Worm (Caenorhabditis elegans) whole organism, late embryonic: ENCODE measurements around the gene kcnl-4.

Source experiments
- K09A11.1 ChIP-seq: sonication (generic microtip); optimal IDR thresholded peaks from 2 replicates; lab custom pipeline; 2017; ENCODE audit warnings: antibody characterized with exemption, mild to moderate bottlenecking, missing genetic modification characterization, missing compliant biosample characterization; ENCODE audit not compliant: insufficient read depth
- Y22D7AL.16 ChIP-seq: sonication (generic microtip); optimal IDR thresholded peaks from 2 replicates; lab custom pipeline; 2016; ENCODE audit warnings: missing genetic modification characterization, missing compliant biosample characterization
- ama-1 ChIP-seq: fragments of 150-350 bp; optimal IDR thresholded peaks from 2 replicates; lab custom pipeline; 2014
- ceh-14 ChIP-seq: sonication (generic microtip); optimal IDR thresholded peaks from 2 replicates; lab custom pipeline; 2016; ENCODE audit warnings: missing genotype, missing genetic modification characterization, missing compliant biosample characterization
- ceh-19 ChIP-seq: fragments of 200-800 bp; sonication (Bioruptor generic); optimal IDR thresholded peaks from 2 replicates; lab custom pipeline; 2018; ENCODE audit warnings: mild to moderate bottlenecking, missing genetic modification characterization, missing compliant biosample characterization
- ceh-22 ChIP-seq: sonication (generic microtip); optimal IDR thresholded peaks from 2 replicates; lab custom pipeline; 2017; ENCODE audit warnings: missing biosample characterization, missing genetic modification characterization
- ceh-24 ChIP-seq: sonication (generic microtip); optimal IDR thresholded peaks from 2 replicates; lab custom pipeline; 2016; ENCODE audit warnings: mild to moderate bottlenecking, missing genetic modification characterization, missing compliant biosample characterization
- ceh-30 ChIP-seq: fragments of 150-350 bp; optimal IDR thresholded peaks from 2 replicates; lab custom pipeline; 2014; ENCODE audit warnings: missing biosample characterization, missing genetic modification characterization
- ceh-31 ChIP-seq: sonication (generic microtip); optimal IDR thresholded peaks from 2 replicates; lab custom pipeline; 2016; ENCODE audit warnings: missing genetic modification characterization, missing compliant biosample characterization
- ceh-34 ChIP-seq: sonication (generic microtip); optimal IDR thresholded peaks from 2 replicates; lab custom pipeline; 2016; ENCODE audit warnings: mild to moderate bottlenecking, missing genetic modification characterization, missing compliant biosample characterization
- ceh-6 ChIP-seq: fragments of 200-800 bp; sonication (Bioruptor generic); optimal IDR thresholded peaks from 2 replicates; lab custom pipeline; 2018; ENCODE audit warnings: mild to moderate bottlenecking, missing genetic modification characterization, missing compliant biosample characterization
- che-1 ChIP-seq: sonication (generic microtip); optimal IDR thresholded peaks from 2 replicates; lab custom pipeline; 2016; ENCODE audit warnings: mild to moderate bottlenecking, missing genetic modification characterization, missing compliant biosample characterization
- dve-1 ChIP-seq: sonication (generic microtip); optimal IDR thresholded peaks from 2 replicates; lab custom pipeline; 2017; ENCODE audit warnings: antibody characterized with exemption, mild to moderate bottlenecking, missing genetic modification characterization, missing compliant biosample characterization
- elt-4 ChIP-seq: sonication (generic microtip); optimal IDR thresholded peaks from 2 replicates; lab custom pipeline; 2016; ENCODE audit warnings: missing genetic modification characterization, missing compliant biosample characterization
- ets-4 ChIP-seq: sonication (generic microtip); optimal IDR thresholded peaks from 2 replicates; lab custom pipeline; 2016; ENCODE audit warnings: missing genetic modification characterization, missing compliant biosample characterization
- eyg-1 ChIP-seq: sonication (generic microtip); optimal IDR thresholded peaks from 2 replicates; lab custom pipeline; 2016; ENCODE audit warnings: missing genotype, missing genetic modification characterization, missing compliant biosample characterization
- fkh-6 ChIP-seq: sonication (generic microtip); optimal IDR thresholded peaks from 2 replicates; lab custom pipeline; 2016; ENCODE audit warnings: missing genetic modification characterization, missing compliant biosample characterization
- hlh-13 ChIP-seq: fragments of 200-800 bp; sonication (Bioruptor generic); optimal IDR thresholded peaks from 2 replicates; lab custom pipeline; 2018; ENCODE audit warnings: mild to moderate bottlenecking, missing genetic modification characterization, missing compliant biosample characterization
- hlh-15 ChIP-seq: sonication (generic microtip); optimal IDR thresholded peaks from 2 replicates; lab custom pipeline; 2016; ENCODE audit warnings: missing genetic modification characterization, missing compliant biosample characterization
- hlh-8 ChIP-seq: sonication (generic microtip); optimal IDR thresholded peaks from 2 replicates; lab custom pipeline; 2016; ENCODE audit warnings: missing genotype, missing genetic modification characterization, missing compliant biosample characterization
- madf-2 ChIP-seq: sonication (generic microtip); optimal IDR thresholded peaks from 2 replicates; lab custom pipeline; 2017; ENCODE audit warnings: missing genetic modification characterization, missing compliant biosample characterization
- mec-3 ChIP-seq: sonication (generic microtip); optimal IDR thresholded peaks from 2 replicates; lab custom pipeline; 2016; ENCODE audit warnings: borderline replicate concordance, missing genetic modification characterization, missing compliant biosample characterization
- nfya-1 ChIP-seq: sonication (generic microtip); optimal IDR thresholded peaks from 2 replicates; lab custom pipeline; 2017; ENCODE audit warnings: missing genetic modification characterization, mild to moderate bottlenecking, missing compliant biosample characterization, antibody characterized with exemption, moderate library complexity
- nhr-11 ChIP-seq: fragments of 150-350 bp; optimal IDR thresholded peaks from 2 replicates; lab custom pipeline; 2014; ENCODE audit warnings: missing biosample characterization, missing genetic modification characterization
- nhr-232 ChIP-seq: sonication (generic microtip); optimal IDR thresholded peaks from 2 replicates; lab custom pipeline; 2016; ENCODE audit warnings: missing genetic modification characterization, missing compliant biosample characterization
- npax-4 ChIP-seq: sonication (generic microtip); optimal IDR thresholded peaks from 2 replicates; lab custom pipeline; 2016; ENCODE audit warnings: missing genetic modification characterization, missing compliant biosample characterization
- pat-9 ChIP-seq: fragments of 200-800 bp; sonication (Bioruptor generic); optimal IDR thresholded peaks from 2 replicates; lab custom pipeline; 2018; ENCODE audit warnings: mild to moderate bottlenecking, missing genetic modification characterization, moderate library complexity, missing compliant biosample characterization
- pax-1 ChIP-seq: fragments of 150-350 bp; optimal IDR thresholded peaks from 2 replicates; lab custom pipeline; 2014; ENCODE audit warnings: missing biosample characterization, missing genetic modification characterization
- pha-2 ChIP-seq: sonication (generic microtip); optimal IDR thresholded peaks from 2 replicates; lab custom pipeline; 2017; ENCODE audit warnings: mild to moderate bottlenecking, missing genetic modification characterization, missing compliant biosample characterization
- pros-1 ChIP-seq: fragments of 150-350 bp; optimal IDR thresholded peaks from 2 replicates; lab custom pipeline; 2014; ENCODE audit warnings: missing biosample characterization, missing genetic modification reagents, missing genetic modification characterization
- sox-2 ChIP-seq: fragments of 200-800 bp; sonication (Bioruptor generic); IDR thresholded peaks from 2 replicates; pipeline ENCODE4 v1.3.6; 2022; ENCODE audit warnings: missing genetic modification reagents, missing genetic modification characterization, missing compliant biosample characterization
- sox-4 ChIP-seq: sonication (generic microtip); optimal IDR thresholded peaks from 2 replicates; lab custom pipeline; 2017; ENCODE audit warnings: mild to moderate bottlenecking, missing genetic modification characterization, inconsistent platforms, missing compliant biosample characterization
- tbx-2 ChIP-seq: sonication (generic microtip); optimal IDR thresholded peaks from 2 replicates; lab custom pipeline; 2016; ENCODE audit warnings: missing genetic modification characterization, missing compliant biosample characterization
- unc-3 ChIP-seq, 2 experiments: fragments of 200-800 bp in 1 of 2; sonication (Bioruptor generic) in 1 of 2; sonication (generic microtip) in 1 of 2; conservative IDR thresholded peaks in 1 of 2; optimal IDR thresholded peaks in 1 of 2; 2 replicates each; pipeline versions ENCODE4 v1.3.6 to Lab custom; 2016 to 2022; ENCODE audit warnings: missing compliant biosample characterization in 2 of 2, missing genetic modification characterization in 2 of 2, missing genetic modification reagents in 1 of 2
- unc-86 ChIP-seq: sonication (generic microtip); optimal IDR thresholded peaks from 2 replicates; lab custom pipeline; 2016; ENCODE audit warnings: missing genetic modification characterization, missing compliant biosample characterization

Gene kcnl-4

DNA sequence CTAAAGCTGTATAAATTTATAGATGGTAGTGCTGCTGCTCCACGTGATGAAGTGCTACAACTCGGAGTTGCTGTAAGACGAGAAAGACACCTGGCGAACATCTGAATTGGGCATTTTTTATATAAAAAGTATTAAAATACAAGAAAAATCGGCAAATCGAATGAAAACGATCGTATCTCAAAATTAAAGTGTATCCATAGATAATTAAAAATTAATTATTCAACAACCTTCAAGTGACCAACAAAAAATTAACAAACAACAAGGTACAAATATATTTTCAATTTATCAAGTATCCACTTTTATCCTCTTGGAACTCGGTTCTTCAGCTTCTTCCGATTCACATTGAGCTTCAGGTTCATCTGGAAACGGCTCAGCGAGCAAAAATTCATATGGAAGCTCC lies 11.6 kb upstream of the kcnl-4 start, which contains the start of gene R02D5.8:
R02D5.8 (minus strand) TSS at position 101 of the 400 bp plus-strand sequence.
- TF ChIP-seq hlh-15 (tag; lab: Kevin White, UChicago): no peak
- no peak for TF ChIP-seq madf-2 (tag; lab: Kevin White, UChicago)
- no peak for TF ChIP-seq ama-1 (lab: Kevin White, UChicago)
- no peak for TF ChIP-seq ceh-31 (tag; lab: Kevin White, UChicago)
- TF ChIP-seq Y22D7AL.16: no peak
- TF ChIP-seq pax-1: no peak
- TF ChIP-seq ceh-6 (GFP tag; lab: Kevin White, UChicago): no peak
- no peak for TF ChIP-seq ceh-14 (tag; lab: Kevin White, UChicago)
- TF ChIP-seq tbx-2 (tag; lab: Kevin White, UChicago): no peak
- TF ChIP-seq K09A11.1 (tag; lab: Kevin White, UChicago): no peak
- no peak for TF ChIP-seq pha-2 (tag; lab: Kevin White, UChicago)
- TF ChIP-seq hlh-8: no peak
- TF ChIP-seq nfya-1 (tag; lab: Kevin White, UChicago): no peak
- TF ChIP-seq dve-1 (tag; lab: Kevin White, UChicago): no peak
- no peak for TF ChIP-seq ceh-19 (GFP tag; lab: Kevin White, UChicago)
- no peak for TF ChIP-seq fkh-6 (tag; lab: Kevin White, UChicago)
- TF ChIP-seq ets-4 (tag; lab: Kevin White, UChicago): no peak
- no peak for TF ChIP-seq nhr-11 (tag; lab: Kevin White, UChicago)

DNA sequence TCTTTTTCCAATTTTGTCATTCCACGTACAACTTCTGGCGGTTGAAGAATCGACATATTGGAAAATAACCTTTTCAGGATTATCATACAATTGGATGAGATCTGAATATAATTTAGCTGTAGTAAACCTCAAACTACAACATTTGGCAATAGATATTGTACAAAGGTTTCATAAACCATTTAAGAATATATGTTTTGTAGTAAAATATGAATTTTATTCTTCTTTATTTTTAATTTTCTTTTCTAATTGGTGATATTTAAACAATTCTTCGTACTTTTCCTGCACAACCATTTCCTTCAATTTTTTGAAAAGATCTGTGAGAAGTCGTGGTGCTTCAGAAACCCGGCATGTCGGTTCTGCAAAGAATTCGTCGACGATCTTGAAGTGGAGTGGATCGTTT lies 9.9 kb upstream of the kcnl-4 start, which contains the start of gene C53A5.17:
C53A5.17 (minus strand) TSS at position 101 of the 400 bp plus-strand sequence.
- TF ChIP-seq pha-2 (tag; lab: Kevin White, UChicago): no peak
- no peak for TF ChIP-seq hlh-13
- TF ChIP-seq che-1 (tag; lab: Kevin White, UChicago): no peak
- TF ChIP-seq pros-1 (tag; lab: Kevin White, UChicago): no peak
- TF ChIP-seq sox-2: no peak
- TF ChIP-seq eyg-1 (tag; lab: Kevin White, UChicago): no peak
- TF ChIP-seq npax-4 (tag; lab: Kevin White, UChicago): no peak
- TF ChIP-seq unc-3 (GFP tag; conservative IDR thresholded peaks at IDR 0.05; lab: Robert Waterston, UW): no peak
- no peak for TF ChIP-seq unc-3 (tag; optimal IDR thresholded peaks at IDR 0.05; lab: Kevin White, UChicago)
- TF ChIP-seq sox-4 (tag; lab: Kevin White, UChicago): no peak
- no peak for TF ChIP-seq ceh-22 (tag; lab: Kevin White, UChicago)
- TF ChIP-seq pat-9 (tag; lab: Kevin White, UChicago): no peak
- no peak for TF ChIP-seq hlh-15 (tag; lab: Kevin White, UChicago)
- no peak for TF ChIP-seq unc-86 (tag; lab: Kevin White, UChicago)
- no peak for TF ChIP-seq elt-4 (tag; lab: Kevin White, UChicago)
- TF ChIP-seq nhr-232 (tag; lab: Kevin White, UChicago): no peak
- no peak for TF ChIP-seq ceh-31 (tag; lab: Kevin White, UChicago)
- no peak for TF ChIP-seq ceh-34 (tag; lab: Kevin White, UChicago)
- no peak for TF ChIP-seq Y22D7AL.16
- TF ChIP-seq dve-1 (tag; lab: Kevin White, UChicago): no peak

- no peak for TF ChIP-seq eyg-1 (tag; lab: Kevin White, UChicago)
These were observed 8.4 kb upstream of the kcnl-4 start, which contains the start of gene C53A5.16 for ce11 chrV:14522514-14522913. Gene C53A5.16, minus strand, starts transcription at chrV:14522614.

DNA sequence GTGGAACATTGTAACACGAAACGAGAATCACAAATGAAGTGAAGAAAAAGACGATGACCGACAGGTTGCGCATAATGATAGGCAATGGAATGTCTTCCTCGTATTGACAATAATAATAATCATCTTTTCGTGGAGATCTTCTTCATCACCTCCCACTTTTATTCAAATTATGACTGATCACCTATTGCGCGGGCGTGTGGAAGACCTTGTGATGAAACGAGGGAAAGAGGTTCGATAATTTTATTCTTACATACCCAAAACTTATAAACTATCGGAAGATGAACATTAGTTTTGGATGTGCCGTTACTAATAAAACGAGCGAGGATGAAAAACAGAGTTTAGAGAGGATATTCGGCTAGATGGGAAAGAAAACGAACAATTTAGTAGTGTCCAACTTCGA lies 7.8 kb upstream of the kcnl-4 start, which contains the start of gene C53A5.2:
C53A5.2 (minus strand) TSS at position 101 of the 400 bp plus-strand sequence.
- TF ChIP-seq pros-1 (tag; lab: Kevin White, UChicago): no peak
- no peak for TF ChIP-seq hlh-8
- no peak for TF ChIP-seq ceh-24 (tag; lab: Kevin White, UChicago)
- no peak for TF ChIP-seq ceh-30 (tag; lab: Kevin White, UChicago)
- TF ChIP-seq mec-3 (tag; lab: Kevin White, UChicago): no peak
